Worm (Caenorhabditis elegans): ENCODE measurements around the gene C26B2.7.

- TF ChIP-seq lin-32 (GFP tag; optimal IDR thresholded peaks at IDR 0.05), result no peak
- TF ChIP-seq lsy-2 (tag; optimal IDR thresholded peaks at IDR 0.05), result no peak
- no peak for TF ChIP-seq nhr-237 (tag; optimal IDR thresholded peaks at IDR 0.05)
These were observed 2.2 kb upstream of the C26B2.7 start, which contains the start of gene C26B2.8 for ce11 chrIV:8013849-8014248.
